Fruit fly (Drosophila melanogaster) whole organism, larva: Measurements from ENCODE around the gene CG16986.

ENCODE experiments used
- noc ChIP-seq: fragments of 200-800 bp; sonication (Bioruptor generic); optimal IDR thresholded peaks from 3 replicates; lab custom pipeline; 2019; ENCODE audit warnings: missing biosample characterization, mild to moderate bottlenecking, missing genetic modification characterization, moderate library complexity

CG16986 gene

DNA sequence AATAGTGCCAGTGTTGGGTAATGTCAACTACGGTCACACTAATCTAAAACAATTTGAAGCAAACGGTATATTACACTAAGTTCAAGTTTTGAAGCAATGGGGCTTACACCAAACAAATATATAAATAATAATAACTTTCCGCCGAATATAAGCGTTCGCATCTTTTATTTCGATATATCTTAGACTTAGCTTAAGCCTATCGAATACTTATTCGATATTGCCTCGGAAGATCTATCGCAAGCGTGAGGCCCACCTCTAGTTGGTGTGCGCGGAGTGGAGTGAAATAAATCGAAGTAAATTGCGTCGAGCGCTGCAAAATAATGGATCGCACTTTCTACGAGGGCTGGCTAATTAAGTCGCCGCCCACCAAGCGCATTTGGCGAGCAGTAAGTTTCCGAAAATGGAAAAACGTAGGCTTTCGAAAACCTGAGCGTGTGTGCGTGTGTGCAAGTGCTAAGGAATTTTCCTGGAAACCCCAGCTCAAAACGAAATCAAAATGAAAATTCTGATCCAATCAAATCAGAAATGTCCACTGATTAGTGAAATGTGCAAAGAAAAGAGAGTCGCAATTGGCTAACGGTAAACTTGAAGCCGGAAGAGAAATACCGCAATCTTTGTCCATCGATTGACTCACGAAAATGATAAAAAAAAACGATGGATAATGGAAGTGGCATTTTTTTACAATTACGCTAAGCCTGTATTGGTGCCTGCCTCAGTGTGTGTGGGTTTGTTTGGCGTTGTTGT, 10.8 kb upstream of the CG16986 start, which contains the start of gene dos:
Gene dos, plus strand, starts transcription at position 248 of the 744 bp plus-strand sequence.
- TF ChIP-seq noc, result peak; percentile 29

DNA sequence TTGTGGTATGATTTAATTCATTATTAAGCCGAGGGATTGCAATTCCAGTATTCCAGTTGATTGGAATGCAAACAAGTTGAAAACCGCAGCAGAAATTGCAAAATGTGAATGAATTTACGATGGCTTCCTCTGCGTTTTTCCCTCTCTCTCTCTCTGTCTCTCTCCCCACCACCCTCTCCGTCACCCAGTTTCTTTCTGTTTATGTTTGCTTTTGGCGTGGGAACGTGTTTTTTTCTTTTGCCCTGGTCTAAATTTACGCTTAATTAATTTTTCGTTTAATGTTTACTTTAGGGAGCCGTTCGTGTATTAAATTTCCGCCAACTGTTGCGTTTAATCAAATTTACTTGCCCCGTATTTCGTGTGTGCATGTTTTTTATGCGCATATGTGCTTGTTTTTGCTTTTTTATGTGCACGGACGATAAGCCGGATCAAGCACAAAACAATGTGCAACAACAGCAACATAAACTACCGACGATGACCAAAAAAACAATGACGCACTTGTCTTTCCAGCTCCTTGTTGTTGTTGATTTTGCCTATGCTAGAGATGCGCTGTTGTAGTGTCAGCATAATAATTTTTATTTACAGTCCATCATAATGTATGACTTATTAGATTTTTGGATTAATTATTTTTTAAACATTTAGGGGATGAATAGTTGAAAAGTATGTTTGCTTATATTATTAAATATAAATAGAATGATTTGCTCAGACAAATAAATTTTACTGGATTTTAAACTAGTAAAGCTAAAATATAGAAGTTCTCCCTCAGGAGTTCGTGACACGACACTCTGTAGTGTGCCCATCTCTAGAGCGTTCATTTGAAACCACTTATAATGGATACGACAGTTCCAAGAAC, 10.0 kb upstream of the CG16986 start:
- peak; percentile 91 for TF ChIP-seq noc

dm6 chr3L:2590764-2591309, 9.3 kb upstream of the CG16986 start:
- no peak for TF ChIP-seq noc

DNA sequence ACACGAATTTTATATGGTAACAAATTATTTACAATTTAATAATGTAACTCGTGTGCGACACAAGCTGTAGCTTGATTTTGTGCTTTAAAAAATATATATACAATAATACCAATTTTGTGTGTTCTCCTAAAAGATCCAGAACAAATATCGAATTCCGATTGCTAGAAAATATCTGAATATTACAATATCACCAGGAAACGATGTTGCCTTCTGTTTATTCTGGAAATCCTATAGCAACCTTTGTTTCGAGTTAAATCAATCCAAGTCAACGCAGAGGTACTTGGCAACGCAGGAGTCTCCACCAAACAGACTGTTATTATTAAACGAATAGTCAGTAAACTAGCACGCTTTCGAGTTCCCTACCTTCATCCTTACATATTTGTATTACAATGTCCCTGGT, 4.7 kb upstream of the CG16986 start, which contains the start of gene CG16984:
Gene CG16984, plus strand, starts transcription at position 301 of the 400 bp plus-strand sequence.
- no peak for TF ChIP-seq noc

DNA sequence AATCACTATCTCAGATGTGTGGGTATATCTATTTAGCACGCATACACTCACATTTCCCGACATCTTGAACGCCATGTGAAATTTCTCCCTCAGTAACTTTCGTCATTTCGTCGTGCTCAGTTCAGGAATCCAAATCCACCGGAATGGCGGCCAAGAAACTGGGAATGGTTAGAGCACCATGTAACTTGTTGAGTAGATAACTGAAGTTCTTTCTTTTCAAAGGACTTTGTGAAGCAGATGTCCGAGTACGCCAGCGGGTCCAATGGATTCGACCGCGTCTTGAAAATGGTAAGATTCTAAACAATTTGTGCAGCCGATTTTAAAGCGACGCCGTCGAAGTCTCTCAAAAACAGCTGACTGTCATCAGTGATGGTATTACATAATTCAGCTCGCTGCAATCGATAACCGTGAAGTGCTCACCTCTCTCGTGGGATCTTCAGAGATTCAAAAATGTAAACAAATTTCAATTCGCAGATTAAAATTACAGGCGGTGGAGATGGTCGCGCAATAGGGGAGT, 859 bp upstream of the CG16986 start, which contains the start of the genes CG16985 and CG12182:
Gene CG16985, plus strand, starts transcription at position 84 of the 517 bp plus-strand sequence.
Gene CG12182, minus strand, starts transcription at position 366 of the 517 bp plus-strand sequence.
- no peak for TF ChIP-seq noc

DNA sequence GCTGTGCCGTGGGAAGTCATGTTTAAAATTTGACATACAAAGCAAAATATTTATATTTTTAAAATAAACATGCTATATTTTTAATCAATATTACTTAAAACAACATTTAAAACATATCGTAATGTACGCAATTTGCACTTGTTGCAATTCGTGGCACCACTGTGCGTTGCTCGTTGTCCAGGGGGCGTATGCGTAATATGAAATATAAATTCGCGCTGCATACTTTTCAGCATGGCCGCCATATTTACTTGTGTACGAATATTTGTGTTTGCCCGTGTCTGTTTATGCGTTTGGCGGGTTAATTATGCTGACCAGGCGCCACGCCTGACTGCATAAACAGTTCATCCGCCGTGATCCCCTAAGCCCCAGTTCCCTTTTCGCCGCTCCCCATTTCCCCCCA, 8.7 kb downstream of the CG16986 start:
- TF ChIP-seq noc, result no peak

DNA sequence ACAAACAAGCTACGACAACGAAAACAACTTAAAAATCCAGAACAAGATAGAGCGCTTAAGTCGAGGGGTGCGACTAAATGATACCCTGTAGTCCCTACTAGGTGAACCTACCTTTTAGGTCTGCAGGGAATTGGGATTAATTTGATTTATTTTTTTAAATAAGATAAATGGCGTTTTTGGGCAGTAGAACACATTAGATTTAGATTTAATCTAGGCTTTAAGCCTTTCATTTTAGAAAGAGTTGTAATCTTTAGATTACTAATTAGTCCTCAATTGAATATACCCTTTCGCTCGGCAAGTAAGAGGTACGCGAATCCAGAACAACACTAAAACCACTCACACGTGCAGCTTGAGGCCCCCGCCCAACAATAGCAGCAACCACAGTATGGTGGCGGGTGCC, 14.1 kb downstream of the CG16986 start:
- no peak for TF ChIP-seq noc

DNA sequence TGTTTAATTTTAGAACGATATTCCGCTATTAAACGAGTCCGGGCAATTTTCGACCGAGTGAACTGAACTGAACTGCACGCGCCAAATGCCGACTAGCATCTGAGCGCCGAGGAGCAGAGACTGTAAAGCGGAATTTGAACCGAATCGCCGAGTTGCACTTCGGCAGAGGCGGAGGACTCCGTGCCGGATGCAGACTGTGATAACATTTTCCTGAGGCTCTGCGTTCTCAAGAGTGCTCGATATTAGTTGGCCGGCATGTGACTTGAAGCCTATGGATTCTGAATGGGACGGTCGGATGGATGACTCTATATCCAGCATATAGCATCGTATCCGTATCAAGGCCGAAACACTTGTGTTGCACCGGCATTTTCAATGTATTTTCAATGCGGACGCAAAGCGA, 29.8 kb downstream of the CG16986 start, which contains the start of gene Pxn:
Gene Pxn, minus strand, starts transcription at position 101 of the 400 bp plus-strand sequence.
- no peak for TF ChIP-seq noc

DNA sequence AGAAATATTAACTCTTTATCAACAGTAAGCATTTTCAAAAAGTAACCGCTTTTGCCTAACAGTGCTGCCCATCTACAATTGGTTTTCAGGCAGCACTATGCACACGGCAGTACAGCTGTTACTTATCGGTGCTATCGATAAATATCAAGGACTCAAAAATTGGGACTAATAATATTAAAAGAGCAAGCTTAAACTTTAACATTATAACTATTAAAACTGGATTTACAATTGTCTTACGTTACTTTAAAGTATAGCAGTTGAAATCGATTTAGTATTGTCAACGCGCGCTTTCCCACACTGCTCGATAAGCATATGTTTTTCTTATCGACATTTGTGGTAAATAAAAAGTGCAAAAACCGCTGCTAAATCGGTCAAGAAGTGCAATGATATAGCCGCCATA, 31.3 kb downstream of the CG16986 start, which contains the start of the genes CG42245 and MEP-1:
Gene CG42245, plus strand, starts transcription at position 310 of the 400 bp plus-strand sequence.
Gene MEP-1, plus strand, starts transcription at position 310 of the 400 bp plus-strand sequence.
- no peak for TF ChIP-seq noc

dm6 chr3L:2632048-2632762, 32.1 kb downstream of the CG16986 start:
- TF ChIP-seq noc, result no peak

DNA sequence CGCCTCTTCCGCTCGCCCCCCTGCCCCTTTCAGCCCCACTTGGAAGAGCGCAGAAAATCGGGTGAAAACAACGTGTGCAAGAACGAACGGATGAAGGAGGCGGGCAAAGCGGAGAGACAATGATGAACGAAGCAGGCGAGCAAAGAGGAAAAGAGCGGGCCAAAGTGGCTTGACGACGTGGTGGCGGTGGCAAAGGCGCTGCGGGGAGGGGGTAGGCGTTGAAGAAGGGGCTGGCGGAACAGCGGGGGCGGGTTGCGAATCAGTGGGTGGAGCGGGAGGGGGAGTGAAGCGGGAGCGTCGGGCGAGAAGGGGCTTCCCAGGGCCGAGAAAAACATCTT, 32.6 kb downstream of the CG16986 start:
- TF ChIP-seq noc, result no peak

DNA sequence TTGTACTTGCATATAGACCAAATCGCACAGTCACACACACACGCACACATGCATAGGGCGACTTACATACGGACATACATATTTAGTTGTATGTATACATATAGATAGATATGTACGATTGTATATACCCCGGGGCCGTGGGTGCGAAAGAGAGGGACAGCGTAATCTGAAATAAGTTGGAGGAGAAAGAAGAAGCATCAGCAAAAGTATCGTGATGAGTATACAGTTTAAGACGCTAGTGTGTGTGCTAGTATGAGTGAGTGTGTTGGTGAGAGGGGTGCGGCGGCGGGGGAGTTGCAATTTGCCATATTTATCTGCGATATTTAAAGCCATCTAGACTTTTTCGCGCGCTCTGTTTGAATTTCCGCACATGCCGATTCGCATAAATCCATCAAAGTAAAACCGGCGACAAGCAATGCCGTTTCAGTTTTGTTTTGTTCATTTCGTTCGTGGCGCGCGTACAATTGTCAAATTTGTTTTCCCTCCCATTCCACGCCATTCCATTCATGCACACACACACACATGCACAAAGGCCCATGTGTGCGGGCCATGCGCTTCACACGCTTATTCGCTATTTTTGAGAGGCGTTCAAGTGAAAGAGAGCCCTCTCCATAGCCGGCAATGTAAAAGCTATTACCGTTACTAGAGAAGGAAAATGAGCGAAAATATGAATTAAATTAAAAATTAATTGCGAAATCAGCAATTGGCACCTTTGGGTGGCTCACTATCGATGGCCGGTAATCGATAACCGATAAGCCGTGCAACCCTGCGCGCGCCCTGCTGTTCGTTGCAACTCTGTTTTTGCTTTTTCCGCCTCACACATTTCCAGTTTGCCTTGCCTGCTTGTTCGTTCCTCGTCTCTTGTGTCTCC, 35.0 kb downstream of the CG16986 start:
- peak; percentile 62 for TF ChIP-seq noc

DNA sequence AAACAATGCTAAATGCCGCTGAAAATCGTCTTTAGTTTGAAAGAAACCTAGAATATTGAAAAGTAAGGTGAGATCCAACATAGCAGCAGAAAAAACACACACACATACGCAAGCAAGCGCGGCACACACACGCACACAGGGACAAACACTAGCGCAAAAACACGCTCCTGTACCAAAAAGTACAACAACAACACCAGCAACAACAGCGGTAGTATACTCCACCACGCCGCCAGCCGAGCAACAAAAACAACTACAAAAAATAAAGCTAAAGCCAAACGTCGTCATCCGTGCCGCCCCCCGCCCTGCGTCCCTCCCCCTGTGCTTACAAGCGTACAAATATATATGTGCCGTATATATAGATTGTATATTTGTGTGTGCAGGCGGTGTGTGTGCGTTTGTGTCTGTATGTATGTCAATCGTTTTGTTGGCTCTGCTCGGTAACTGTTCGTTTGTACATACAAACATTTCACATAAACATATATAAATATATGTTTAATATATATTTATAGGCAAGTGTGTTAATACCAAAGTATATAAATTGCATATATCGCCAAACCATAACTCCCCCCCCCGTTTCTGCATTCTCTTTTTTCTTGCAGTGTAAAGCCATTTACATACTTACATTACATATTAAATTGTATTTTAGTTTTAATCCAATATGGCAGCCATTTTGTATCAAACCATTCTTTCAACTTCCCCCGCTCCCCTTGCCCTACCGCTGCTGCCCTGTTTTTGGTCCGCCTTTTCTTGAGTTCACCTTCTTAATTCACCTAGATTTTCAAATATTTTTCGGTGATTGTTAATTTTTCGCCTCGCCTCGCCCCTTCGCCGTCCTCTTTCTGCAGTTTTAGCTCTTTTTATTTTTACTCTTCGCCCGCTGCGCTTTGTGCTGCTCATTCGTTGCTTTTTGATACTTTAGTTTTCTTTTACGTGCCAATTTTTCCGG, 36.2 kb downstream of the CG16986 start:
- no peak for TF ChIP-seq noc

DNA sequence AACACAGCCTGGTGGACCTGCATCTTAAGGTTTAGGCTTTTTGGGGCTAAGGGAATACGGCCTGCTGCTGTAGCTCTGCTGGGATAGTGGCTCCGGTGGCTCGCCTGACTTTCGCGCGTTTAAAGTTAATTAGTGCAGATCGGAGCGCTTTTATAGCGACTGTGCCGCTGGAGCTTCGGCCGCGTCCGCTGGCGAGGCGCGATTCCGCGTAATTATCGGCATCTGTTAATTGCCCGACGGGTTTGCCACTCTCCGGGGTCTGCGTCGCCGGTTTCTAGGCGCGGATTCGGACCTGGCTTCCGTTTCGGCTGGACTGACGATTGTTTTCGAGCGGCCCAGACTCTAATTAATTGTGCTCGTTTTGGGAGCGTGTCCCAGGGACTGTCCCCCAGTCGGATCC, 43.2 kb downstream of the CG16986 start, which contains the start of gene CG14949:
Gene CG14949, minus strand, starts transcription at position 101 of the 400 bp plus-strand sequence.
- no peak for TF ChIP-seq noc
